Fruit fly (Drosophila melanogaster) whole organism, adult: Measurements from ENCODE around the gene slif.

Experiments used
- CG11617 ChIP-seq: fragments of 200-800 bp; sonication (Bioruptor generic); optimal IDR thresholded peaks from 2 replicates; lab custom pipeline; 2017; ENCODE audit warnings: mild to moderate bottlenecking, missing biosample characterization, missing genetic modification reagents, missing genetic modification characterization
- CG14711 ChIP-seq: fragments of 200-800 bp; sonication (Bioruptor generic); optimal IDR thresholded peaks from 2 replicates; lab custom pipeline; 2018; ENCODE audit warnings: missing biosample characterization, mild to moderate bottlenecking, missing genetic modification characterization, moderate library complexity
- CG1620 ChIP-seq: fragments of 200-800 bp; sonication (Bioruptor generic); optimal IDR thresholded peaks from 2 replicates; lab custom pipeline; 2016; ENCODE audit warnings: missing biosample characterization, missing genetic modification characterization
- CG7045 ChIP-seq: fragments of 200-800 bp; sonication (Bioruptor generic); optimal IDR thresholded peaks from 2 replicates; lab custom pipeline; 2017; ENCODE audit warnings: missing biosample characterization, mild to moderate bottlenecking, missing genetic modification characterization
- CG7101 ChIP-seq: fragments of 200-800 bp; sonication (Bioruptor generic); optimal IDR thresholded peaks from 2 replicates; lab custom pipeline; 2018; ENCODE audit warnings: missing biosample characterization, mild to moderate bottlenecking, missing genetic modification characterization, moderate library complexity
- Clk ChIP-seq: fragments of 200-800 bp; sonication (Bioruptor generic); optimal IDR thresholded peaks from 2 replicates; lab custom pipeline; 2017; ENCODE audit warnings: missing biosample characterization, missing genetic modification characterization
- Crg-1 ChIP-seq: fragments of 200-800 bp; sonication (Bioruptor generic); optimal IDR thresholded peaks from 2 replicates; lab custom pipeline; 2016; ENCODE audit warnings: missing biosample characterization, missing genetic modification characterization
- Mnt ChIP-seq: fragments of 200-800 bp; sonication (Bioruptor generic); optimal IDR thresholded peaks from 2 replicates; lab custom pipeline; 2016; ENCODE audit warnings: missing biosample characterization, mild to moderate bottlenecking, missing genetic modification characterization
- bab1 ChIP-seq: fragments of 200-800 bp; sonication (Bioruptor generic); optimal IDR thresholded peaks from 3 replicates; lab custom pipeline; 2019; ENCODE audit warnings: missing biosample characterization, mild to moderate bottlenecking, missing genetic modification characterization, moderate library complexity
- cnc ChIP-seq, 2 experiments: fragments of >200 bp; optimal IDR thresholded peaks; 2 replicates each; lab custom pipeline; 2017
- ovo ChIP-seq: fragments of 200-800 bp; sonication (Bioruptor generic); optimal IDR thresholded peaks from 2 replicates; lab custom pipeline; 2016; ENCODE audit warnings: missing biosample characterization, missing genetic modification characterization
- pad ChIP-seq: fragments of 200-800 bp; sonication (Bioruptor generic); optimal IDR thresholded peaks from 3 replicates; lab custom pipeline; 2017; ENCODE audit warnings: missing biosample characterization, missing genetic modification characterization, mild to moderate bottlenecking, moderate library complexity, missing genetic modification reagents
- tj ChIP-seq: fragments of 200-800 bp; sonication (Bioruptor generic); optimal IDR thresholded peaks from 3 replicates; lab custom pipeline; 2017; ENCODE audit warnings: missing biosample characterization, mild to moderate bottlenecking, missing genetic modification characterization, moderate library complexity
- toe ChIP-seq: fragments of 200-800 bp; sonication (Bioruptor generic); optimal IDR thresholded peaks from 2 replicates; lab custom pipeline; 2016; ENCODE audit warnings: missing biosample characterization, missing genetic modification characterization

- TF ChIP-seq CG7101 (tag; lab: Kevin White, UChicago) = no peak
- no peak for TF ChIP-seq CG1620 (GFP tag; lab: Kevin White, UChicago)
- TF ChIP-seq Crg-1 (GFP tag; lab: Kevin White, UChicago) = no peak
- TF ChIP-seq cnc (optimal IDR thresholded peaks at IDR 0.05; lab: Kevin White, UChicago) = no peak
- TF ChIP-seq toe = no peak
- TF ChIP-seq tj = no peak
- no peak for TF ChIP-seq pad (GFP tag; lab: Kevin White, UChicago)
- no peak for TF ChIP-seq Mnt (GFP tag; lab: Kevin White, UChicago)
- peak; percentile 33 for TF ChIP-seq bab1 (GFP tag; lab: Kevin White, UChicago)
- no peak for TF ChIP-seq Clk (GFP tag; lab: Kevin White, UChicago)
- TF ChIP-seq CG7045 (GFP tag; lab: Kevin White, UChicago) = no peak
- TF ChIP-seq CG11617 (GFP tag; lab: Kevin White, UChicago) = no peak
- TF ChIP-seq CG14711 (tag; lab: Kevin White, UChicago) = peak; percentile 11
- no peak for TF ChIP-seq ovo (GFP tag; lab: Kevin White, UChicago)
Observed at dm6 chr3L:22847679-22848118, 33.1 kb upstream of the slif start.
